Worm (Caenorhabditis elegans): ENCODE data around the gene C08B6.3.

- TF ChIP-seq madf-2 (tag; optimal IDR thresholded peaks at IDR 0.05) (no peak), tbx-7 (tag; optimal IDR thresholded peaks at IDR 0.05) (no peak), nhr-11 (tag; optimal IDR thresholded peaks at IDR 0.05) (no peak), ztf-16 (tag; optimal IDR thresholded peaks at IDR 0.05) (no peak), ceh-9 (tag; optimal IDR thresholded peaks at IDR 0.05) (no peak), ama-1 (optimal IDR thresholded peaks at IDR 0.05) (no peak), tbx-2 (tag; optimal IDR thresholded peaks at IDR 0.05) (no peak)
Measured at ce11 chrV:10096932-10097331, 15.2 kb downstream of the C08B6.3 start.
